Worm (Caenorhabditis elegans) whole organism, L4/young adult: ENCODE measurements around the gene srz-47.

ENCODE experiments used
- W03F9.2 ChIP-seq: fragments of 150-350 bp; optimal IDR thresholded peaks from 2 replicates; lab custom pipeline; 2014; ENCODE audit warnings: missing biosample characterization, missing genetic modification characterization
- him-1 ChIP-seq: sonication (generic microtip); optimal IDR thresholded peaks from 2 replicates; lab custom pipeline; 2016; ENCODE audit warnings: missing genotype, missing genetic modification reagents, missing genetic modification characterization, missing compliant biosample characterization

- no peak for TF ChIP-seq W03F9.2 (tag; lab: Kevin White, UChicago)
- TF ChIP-seq him-1 (tag; lab: Kevin White, UChicago): no peak
These were observed 6.8 kb upstream of the srz-47 start, which contains the start of gene srz-96 for ce11 chrV:17198926-17199325.
